Worm (Caenorhabditis elegans): ENCODE results near the gene mma-1.

ce11 chrV:12640384-12640783 is 44.3 kb upstream of the mma-1 start, which contains the start of gene gpa-8:
- TF ChIP-seq tbx-2 (tag; optimal IDR thresholded peaks at IDR 0.05) (no peak), ama-1 (optimal IDR thresholded peaks at IDR 0.05) (no peak), lsy-12 (tag; optimal IDR thresholded peaks at IDR 0.05) (no peak), nhr-77 (tag; optimal IDR thresholded peaks at IDR 0.05) (no peak), nhr-28 (tag; optimal IDR thresholded peaks at IDR 0.05) (no peak)

All from whole organism, L3 larva.